Fruit fly (Drosophila melanogaster) ovary, adult (tissue): ENCODE results near the gene CG7102.

Source experiments
- CG17801 ChIP-seq: fragments of 200-800 bp; optimal IDR thresholded peaks from 2 replicates; lab custom pipeline; 2019; ENCODE audit warnings: missing biosample characterization, mild to moderate bottlenecking, missing genetic modification characterization, moderate library complexity; ENCODE audit not compliant: partially characterized antibody

The CG7102 gene

dm6 chr2L:7833650-7834049 lies 53.7 kb downstream of the CG7102 start:
- no peak for TF ChIP-seq CG17801 (GFP tag; lab: Kevin White, UChicago)
